Fruit fly (Drosophila melanogaster): ENCODE data around the gene comm3.

Gene comm3

DNA sequence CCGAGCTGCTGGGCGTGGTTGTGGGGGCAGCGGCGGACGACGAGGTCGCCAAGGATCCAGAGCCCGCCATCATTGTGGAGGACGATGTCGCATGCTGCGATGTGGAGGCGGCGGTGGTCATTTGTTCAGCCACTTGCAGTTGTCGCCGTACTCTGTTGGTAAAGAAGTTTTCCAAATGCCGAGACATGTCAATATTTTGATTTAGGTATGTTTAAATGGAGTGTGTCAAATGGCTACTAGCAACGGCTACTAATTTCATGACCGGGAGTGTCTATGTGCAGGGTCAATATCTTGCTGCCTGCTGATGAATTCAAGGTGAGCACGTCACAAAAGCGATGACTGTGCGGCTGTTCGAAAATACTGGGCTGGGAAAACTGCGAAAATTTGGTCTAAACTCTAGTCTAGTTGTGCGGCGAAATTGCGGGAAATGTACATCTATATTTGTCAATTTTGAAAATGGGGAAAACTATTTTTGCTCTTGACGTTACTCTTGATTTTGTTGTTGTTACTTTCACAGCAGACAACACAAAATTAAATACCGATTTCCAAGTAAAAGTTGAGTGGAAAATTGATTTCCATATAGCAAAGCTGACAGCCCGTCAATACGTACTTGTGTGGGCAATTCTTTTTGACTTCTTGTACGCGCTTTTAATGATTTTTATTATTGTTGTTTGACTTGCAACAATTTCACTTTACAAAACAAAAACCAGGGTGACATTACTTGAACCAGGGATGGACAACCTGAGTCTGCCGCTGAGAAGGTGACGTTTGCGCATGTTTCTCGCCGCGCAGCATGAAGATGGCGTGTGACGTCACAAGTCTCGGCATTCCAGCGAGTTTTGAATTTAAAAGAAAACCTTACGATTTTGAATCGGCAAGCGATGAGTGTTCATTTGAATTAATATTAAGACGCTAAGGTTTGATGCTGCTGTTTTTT, 59.8 kb downstream of the comm3 start, which contains the start of gene CG7656 (continued):
- TF ChIP-seq slbo (GFP tag; IDR thresholded peaks at IDR 0.05) (peak; percentile 82), crol (GFP tag; IDR thresholded peaks at IDR 0.05) (no peak), zen (tag; optimal IDR thresholded peaks at IDR 0.05) (peak; percentile 37), CG9876 (GFP tag; optimal IDR thresholded peaks at IDR 0.05) (peak; percentile 73), CG11504 (tag; optimal IDR thresholded peaks at IDR 0.05) (peak; percentile 41), chinmo (GFP tag; IDR thresholded peaks at IDR 0.05; ENCODE audit: partially characterized antibody) (0 out of 4 replicates have a peak, but pooled peaks have one; percentile 72), zfh1 (GFP tag; IDR thresholded peaks at IDR 0.05) (peak; percentile 83), CG10462 (GFP tag; optimal IDR thresholded peaks at IDR 0.05) (peak; percentile 33), sug (tag; optimal IDR thresholded peaks at IDR 0.05) (no peak), ERR (GFP tag; optimal IDR thresholded peaks at IDR 0.05) (peak; percentile 77), dati (GFP tag; IDR thresholded peaks at IDR 0.05) (no peak), kay (GFP tag; optimal IDR thresholded peaks at IDR 0.05) (peak; percentile 74), CG9215 (GFP tag; IDR thresholded peaks at IDR 0.05) (peak; percentile 52), rib (GFP tag; IDR thresholded peaks at IDR 0.05) (peak; percentile 27; the same call in 1 of the 2 replicates), Hey (tag; optimal IDR thresholded peaks at IDR 0.05) (no peak), CG8359 (GFP tag; optimal IDR thresholded peaks at IDR 0.05; ENCODE audit: borderline replicate concordance) (no peak), CG6254 (GFP tag; optimal IDR thresholded peaks at IDR 0.05) (no peak), CG8281 (tag; optimal IDR thresholded peaks at IDR 0.05) (no peak), tup (GFP tag; optimal IDR thresholded peaks at IDR 0.05) (peak; percentile 53), dpn (GFP tag; optimal IDR thresholded peaks at IDR 0.05) (peak; percentile 68 to 78), ftz-f1 (GFP tag; optimal IDR thresholded peaks at IDR 0.05) (peak; percentile 56), D19B (GFP tag; optimal IDR thresholded peaks at IDR 0.05) (no peak), CG12659 (GFP tag; optimal IDR thresholded peaks at IDR 0.05) (peak; percentile 2), nmo (GFP tag; optimal IDR thresholded peaks at IDR 0.05) (peak; percentile 32), Dref (GFP tag; IDR thresholded peaks at IDR 0.05) (no peak), sc (optimal IDR thresholded peaks at IDR 0.05) (no peak), sc (GFP tag; optimal IDR thresholded peaks at IDR 0.05) (no peak), bcd (GFP tag; optimal IDR thresholded peaks at IDR 0.05) (peak; percentile 32), CG12104 (GFP tag; optimal IDR thresholded peaks at IDR 0.05) (no peak), NfI (GFP tag; optimal IDR thresholded peaks at IDR 0.05) (peak; percentile 73), CG15073 (GFP tag; optimal IDR thresholded peaks at IDR 0.05) (no peak), cg (GFP tag; optimal IDR thresholded peaks at IDR 0.05) (no peak), kah (GFP tag; optimal IDR thresholded peaks at IDR 0.05) (no peak), CG6689 (GFP tag; IDR thresholded peaks at IDR 0.05) (peak; percentile 100), MBD-R2 (GFP tag; IDR thresholded peaks at IDR 0.05) (peak; percentile 86), hb (GFP tag; IDR thresholded peaks at IDR 0.05; ENCODE audit: partially characterized antibody) (0 out of 3 replicates have a peak, but pooled peaks have one; percentile 29), her (GFP tag; optimal IDR thresholded peaks at IDR 0.05) (peak; percentile 76), HLHmδ (GFP tag; optimal IDR thresholded peaks at IDR 0.05) (peak; percentile 40), tap (tag; optimal IDR thresholded peaks at IDR 0.05) (no peak), CG10431 (GFP tag; optimal IDR thresholded peaks at IDR 0.05) (no peak), Camta (GFP tag; optimal IDR thresholded peaks at IDR 0.05) (peak; percentile 63), ro (GFP tag; IDR thresholded peaks at IDR 0.05) (no peak), CG7963 (GFP tag; IDR thresholded peaks at IDR 0.05; ENCODE audit: partially characterized antibody) (no peak), lov (optimal IDR thresholded peaks at IDR 0.05) (no peak), lov (GFP tag; IDR thresholded peaks at IDR 0.05) (0 out of 3 replicates have a peak, but pooled peaks have one; percentile 41), crc (GFP tag; optimal IDR thresholded peaks at IDR 0.05) (peak; percentile 65), CG7271 (tag; optimal IDR thresholded peaks at IDR 0.05) (no peak), CG14014 (GFP tag; IDR thresholded peaks at IDR 0.05) (peak; percentile 66), CG13624 (GFP tag; optimal IDR thresholded peaks at IDR 0.05) (peak; percentile 74)
